Fruit fly (Drosophila melanogaster) whole organism, embryonic: ENCODE results near the gene Hex-t2.

Experiments used
- CG1602 ChIP-seq: fragments of 200-800 bp; sonication (Bioruptor generic); optimal IDR thresholded peaks from 3 replicates; lab custom pipeline; 2016; ENCODE audit warnings: missing biosample characterization, missing genetic modification characterization
- CG34376 ChIP-seq: fragments of 200-800 bp; sonication (Bioruptor generic); optimal IDR thresholded peaks from 2 replicates; lab custom pipeline; 2018; ENCODE audit warnings: missing biosample characterization, mild to moderate bottlenecking, missing genetic modification characterization
- CG4424 ChIP-seq: fragments of 200-800 bp; sonication (Bioruptor generic); optimal IDR thresholded peaks from 3 replicates; lab custom pipeline; 2016; ENCODE audit warnings: missing biosample characterization, missing genetic modification characterization
- Hmx ChIP-seq: fragments of 200-800 bp; sonication (Bioruptor generic); optimal IDR thresholded peaks from 2 replicates; lab custom pipeline; 2016; ENCODE audit warnings: missing biosample characterization, missing genetic modification characterization
- Lhr ChIP-seq: fragments of 200-800 bp; sonication (Bioruptor generic); optimal IDR thresholded peaks from 3 replicates; lab custom pipeline; 2017; ENCODE audit warnings: mild to moderate bottlenecking, missing biosample characterization, missing genetic modification reagents, missing genetic modification characterization
- twi ChIP-seq: fragments of 200-800 bp; optimal IDR thresholded peaks from 2 replicates; lab custom pipeline; 2019; ENCODE audit warnings: missing biosample characterization, mild to moderate bottlenecking, missing genetic modification characterization, moderate library complexity

DNA sequence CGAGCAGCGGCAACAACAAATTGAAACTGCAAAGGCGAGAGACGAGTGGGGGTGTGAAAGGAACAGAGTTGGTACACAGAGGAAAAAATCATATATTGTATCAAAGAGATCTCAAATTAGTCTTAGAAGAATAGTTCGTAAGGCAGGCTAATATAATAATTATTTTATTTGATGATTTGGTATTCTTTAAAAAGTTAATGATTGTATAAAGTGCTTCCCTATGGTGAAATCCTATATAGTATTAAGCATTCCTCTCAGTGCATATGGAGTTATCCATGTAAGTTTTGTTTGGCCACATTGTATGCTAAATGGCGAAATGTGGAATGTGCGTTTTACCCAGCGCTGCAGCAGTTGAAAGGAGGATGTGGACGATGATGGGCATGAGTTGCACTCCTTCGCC, 33.2 kb downstream of the Hex-t2 start:
- TF ChIP-seq CG34376 (GFP tag; lab: Kevin White, UChicago) (no peak), twi (tag; lab: Kevin White, UChicago) (no peak), Lhr (GFP tag; lab: Kevin White, UChicago) (no peak), CG4424 (GFP tag; lab: Kevin White, UChicago) (no peak), CG1602 (no peak), Hmx (GFP tag; lab: Kevin White, UChicago) (no peak)
